Worm (Caenorhabditis elegans) whole organism, L4 larva: ENCODE measurements around the gene Y39G8B.10.

Experiments used
- D1046.2 ChIP-seq: fragments of 200-800 bp; sonication (Bioruptor generic); IDR thresholded peaks from 2 replicates; pipeline ENCODE4 v1.3.6; 2022; ENCODE audit warnings: missing genetic modification characterization, missing compliant biosample characterization
- F10B5.3 ChIP-seq: sonication (generic microtip); optimal IDR thresholded peaks from 2 replicates; lab custom pipeline; 2016; ENCODE audit warnings: mild to moderate bottlenecking, missing genetic modification characterization, missing compliant biosample characterization
- F49E8.2 ChIP-seq: sonication (generic microtip); optimal IDR thresholded peaks from 2 replicates; lab custom pipeline; 2016; ENCODE audit warnings: missing compliant biosample characterization, mild to moderate bottlenecking, missing genetic modification characterization, borderline replicate concordance
- R02D3.7 ChIP-seq: fragments of 150-350 bp; sonication (generic microtip); optimal IDR thresholded peaks from 3 replicates; lab custom pipeline; 2014; ENCODE audit warnings: missing biosample characterization, missing genetic modification characterization
- T20F7.1 ChIP-seq: fragments of 200-800 bp; sonication (Bioruptor generic); optimal IDR thresholded peaks from 2 replicates; lab custom pipeline; 2018; ENCODE audit warnings: mild to moderate bottlenecking, missing genetic modification characterization, missing compliant biosample characterization
- Y48G9A.11 ChIP-seq: fragments of 200-800 bp; sonication (Bioruptor generic); IDR thresholded peaks from 2 replicates; pipeline ENCODE4 v1.3.6; 2022; ENCODE audit warnings: missing genetic modification reagents, missing genetic modification characterization, missing compliant biosample characterization
- ZK337.2 ChIP-seq: fragments of 200-800 bp; sonication (Bioruptor generic); IDR thresholded peaks from 2 replicates; pipeline ENCODE4 v1.3.6; 2022; ENCODE audit warnings: missing genetic modification reagents, missing genetic modification characterization, missing compliant biosample characterization
- aha-1 ChIP-seq: fragments of 150-350 bp; peaks from one replicate; lab custom pipeline; 2014; ENCODE audit warnings: missing biosample characterization, missing genetic modification characterization
- arid-1 ChIP-seq: fragments of 200-800 bp; sonication (Bioruptor generic); conservative IDR thresholded peaks from 2 replicates; pipeline ENCODE4 v1.3.6; 2022; ENCODE audit warnings: missing genetic modification reagents, missing genetic modification characterization, missing compliant biosample characterization
- attf-4 ChIP-seq: sonication (generic microtip); optimal IDR thresholded peaks from 3 replicates; lab custom pipeline; 2017; ENCODE audit warnings: missing biosample characterization, missing genetic modification characterization
- ceh-20 ChIP-seq: fragments of 200-800 bp; sonication (Bioruptor generic); IDR thresholded peaks from 2 replicates; pipeline ENCODE4 v1.3.6; 2022; ENCODE audit warnings: missing genetic modification reagents, missing genetic modification characterization, missing compliant biosample characterization
- ceh-28 ChIP-seq: fragments of 150-350 bp; optimal IDR thresholded peaks from 2 replicates; lab custom pipeline; 2014; ENCODE audit warnings: missing biosample characterization, missing genetic modification reagents, missing genetic modification characterization
- ceh-32 ChIP-seq: sonication (generic microtip); optimal IDR thresholded peaks from 2 replicates; lab custom pipeline; 2016; ENCODE audit warnings: mild to moderate bottlenecking, missing genetic modification characterization, missing compliant biosample characterization; ENCODE audit not compliant: poor library complexity
- ces-1 ChIP-seq: fragments of 150-350 bp; sonication (generic microtip); optimal IDR thresholded peaks from 4 replicates; lab custom pipeline; 2014; ENCODE audit warnings: missing biosample characterization, missing genetic modification reagents, missing genetic modification characterization
- ctbp-1 ChIP-seq: fragments of 200-800 bp; sonication (Bioruptor generic); IDR thresholded peaks from 2 replicates; pipeline ENCODE4 v1.3.6; 2022; ENCODE audit warnings: missing genetic modification reagents, missing genetic modification characterization, missing compliant biosample characterization
- daf-12 ChIP-seq: fragments of 150-350 bp; optimal IDR thresholded peaks from 2 replicates; lab custom pipeline; 2014; ENCODE audit warnings: missing biosample characterization, missing genetic modification reagents, missing genetic modification characterization
- daf-19 ChIP-seq: fragments of 200-800 bp; sonication (Bioruptor generic); conservative IDR thresholded peaks from 2 replicates; pipeline ENCODE4 v1.3.6; 2022; ENCODE audit warnings: missing genetic modification characterization, missing compliant biosample characterization
- daf-8 ChIP-seq: fragments of 200-800 bp; sonication (Bioruptor generic); IDR thresholded peaks from 2 replicates; pipeline ENCODE4 v1.3.6; 2022; ENCODE audit warnings: missing genetic modification characterization, missing compliant biosample characterization
- dmd-9 ChIP-seq: fragments of 200-800 bp; sonication (Bioruptor generic); IDR thresholded peaks from 2 replicates; pipeline ENCODE4 v1.3.6; 2022; ENCODE audit warnings: missing genetic modification reagents, missing genetic modification characterization, missing compliant biosample characterization
- dpl-1 ChIP-seq: fragments of 150-350 bp; optimal IDR thresholded peaks from 2 replicates; lab custom pipeline; 2014; ENCODE audit warnings: missing biosample characterization, missing genetic modification reagents, missing genetic modification characterization
- egl-27 ChIP-seq: sonication (generic microtip); optimal IDR thresholded peaks from 3 replicates; lab custom pipeline; 2017; ENCODE audit warnings: missing biosample characterization, missing genetic modification reagents, missing genetic modification characterization
- egl-43 ChIP-seq: fragments of 200-800 bp; sonication (Bioruptor generic); IDR thresholded peaks from 2 replicates; pipeline ENCODE4 v1.3.6; 2022; ENCODE audit warnings: missing genetic modification reagents, missing genetic modification characterization, missing compliant biosample characterization
- fkh-10 ChIP-seq: fragments of 150-350 bp; optimal IDR thresholded peaks from 2 replicates; lab custom pipeline; 2014; ENCODE audit warnings: missing biosample characterization, missing genetic modification reagents, missing genetic modification characterization
- hif-1 ChIP-seq, 2 experiments: sonication (generic microtip); optimal IDR thresholded peaks; 2 replicates each; lab custom pipeline; 2016 to 2017; ENCODE audit warnings: missing compliant biosample characterization in 2 of 2, missing genetic modification characterization in 2 of 2, missing genetic modification reagents in 2 of 2, missing genotype in 2 of 2, mild to moderate bottlenecking in 1 of 2
- hlh-11 ChIP-seq: fragments of 200-800 bp; sonication (Bioruptor generic); optimal IDR thresholded peaks from 2 replicates; lab custom pipeline; 2018; ENCODE audit warnings: mild to moderate bottlenecking, missing genetic modification characterization, missing compliant biosample characterization
- hmg-1.1 ChIP-seq: fragments of 200-800 bp; sonication (Bioruptor generic); IDR thresholded peaks from 2 replicates; pipeline ENCODE4 v1.3.6; 2022; ENCODE audit warnings: missing genetic modification reagents, missing genetic modification characterization, missing compliant biosample characterization
- lim-7 ChIP-seq: fragments of 200-800 bp; sonication (Bioruptor generic); IDR thresholded peaks from 2 replicates; pipeline ENCODE4 v1.3.6; 2022; ENCODE audit warnings: missing genetic modification characterization, missing compliant biosample characterization
- lin-1 ChIP-seq: fragments of 200-800 bp; sonication (Bioruptor generic); IDR thresholded peaks from 2 replicates; pipeline ENCODE4 v1.3.6; 2022; ENCODE audit warnings: missing genetic modification reagents, missing genetic modification characterization, missing compliant biosample characterization
- lin-15B ChIP-seq: fragments of 150-350 bp; sonication (generic microtip); optimal IDR thresholded peaks from 3 replicates; lab custom pipeline; 2014; ENCODE audit warnings: missing biosample characterization, missing genetic modification characterization
- lsy-2 ChIP-seq, 2 experiments: fragments of 150-350 bp in 1 of 2; sonication (generic microtip) in 1 of 2; optimal IDR thresholded peaks; 2 replicates each; lab custom pipeline; 2014 to 2017; ENCODE audit warnings: missing biosample characterization in 2 of 2, missing genetic modification characterization in 2 of 2
- nhr-10 ChIP-seq: fragments of 150-350 bp; optimal IDR thresholded peaks from 2 replicates; lab custom pipeline; 2014; ENCODE audit warnings: missing biosample characterization, missing genetic modification characterization
- nhr-102 ChIP-seq: sonication (generic microtip); optimal IDR thresholded peaks from 2 replicates; lab custom pipeline; 2016; ENCODE audit warnings: mild to moderate bottlenecking, missing genetic modification characterization, moderate library complexity, missing compliant biosample characterization
- nhr-111 ChIP-seq: fragments of 200-800 bp; sonication (Bioruptor generic); optimal IDR thresholded peaks from 2 replicates; lab custom pipeline; 2018; ENCODE audit warnings: mild to moderate bottlenecking, missing genetic modification characterization, missing compliant biosample characterization
- nhr-25 ChIP-seq: sonication (generic microtip); optimal IDR thresholded peaks from 2 replicates; lab custom pipeline; 2017; ENCODE audit warnings: missing genetic modification characterization, mild to moderate bottlenecking, missing compliant biosample characterization, antibody characterized with exemption, moderate library complexity, borderline replicate concordance; ENCODE audit not compliant: insufficient read depth
- nhr-28 ChIP-seq: fragments of 150-350 bp; optimal IDR thresholded peaks from 2 replicates; lab custom pipeline; 2014; ENCODE audit warnings: missing biosample characterization, missing genetic modification characterization
- nhr-41 ChIP-seq: fragments of 200-800 bp; sonication (Bioruptor generic); IDR thresholded peaks from 2 replicates; pipeline ENCODE4 v1.3.6; 2022; ENCODE audit warnings: missing genetic modification reagents, missing genetic modification characterization, missing compliant biosample characterization
- nhr-42 ChIP-seq: fragments of 200-800 bp; sonication (Bioruptor generic); IDR thresholded peaks from 2 replicates; pipeline ENCODE4 v1.3.6; 2022; ENCODE audit warnings: missing genetic modification characterization, missing compliant biosample characterization
- nhr-6 ChIP-seq: fragments of 150-350 bp; optimal IDR thresholded peaks from 2 replicates; lab custom pipeline; 2014; ENCODE audit warnings: missing biosample characterization, missing genetic modification characterization
- nhr-77 ChIP-seq: fragments of 150-350 bp; optimal IDR thresholded peaks from 2 replicates; lab custom pipeline; 2014; ENCODE audit warnings: missing biosample characterization, missing genetic modification characterization
- php-3 ChIP-seq: fragments of 200-800 bp; sonication (Bioruptor generic); IDR thresholded peaks from 2 replicates; pipeline ENCODE4 v1.3.6; 2022; ENCODE audit warnings: missing genetic modification reagents, missing genetic modification characterization, missing compliant biosample characterization
- pqm-1 ChIP-seq: sonication (generic microtip); optimal IDR thresholded peaks from 2 replicates; lab custom pipeline; 2017; ENCODE audit warnings: missing biosample characterization, missing genetic modification characterization
- rbr-2 ChIP-seq: sonication (generic microtip); optimal IDR thresholded peaks from 2 replicates; lab custom pipeline; 2016; ENCODE audit warnings: missing genotype, missing genetic modification characterization, missing compliant biosample characterization
- skn-1 ChIP-seq: fragments of 150-350 bp; optimal IDR thresholded peaks from 2 replicates; lab custom pipeline; 2014; ENCODE audit warnings: missing biosample characterization, missing genetic modification characterization
- snpc-1.2 ChIP-seq: fragments of 200-800 bp; sonication (Bioruptor generic); IDR thresholded peaks from 2 replicates; pipeline ENCODE4 v1.3.6; 2022; ENCODE audit warnings: missing genetic modification reagents, missing genetic modification characterization, missing compliant biosample characterization
- snpc-4 ChIP-seq: fragments of 150-350 bp; optimal IDR thresholded peaks from 2 replicates; lab custom pipeline; 2014; ENCODE audit warnings: missing biosample characterization, missing genetic modification characterization
- spr-1 ChIP-seq: sonication (generic microtip); optimal IDR thresholded peaks from 2 replicates; lab custom pipeline; 2016; ENCODE audit warnings: mild to moderate bottlenecking, missing genetic modification characterization, missing compliant biosample characterization
- spr-3 ChIP-seq: fragments of 200-800 bp; sonication (Bioruptor generic); optimal IDR thresholded peaks from 2 replicates; lab custom pipeline; 2018; ENCODE audit warnings: mild to moderate bottlenecking, missing genetic modification characterization, missing compliant biosample characterization
- unc-62 ChIP-seq, 3 experiments: fragments of 150-350 bp in 1 of 3; sonication (generic microtip); optimal IDR thresholded peaks in 2 of 3; peaks in 1 of 3; 1 replicate in 1 of 3; 2 replicates in 2 of 3; lab custom pipeline; 2014 to 2017; ENCODE audit warnings: missing biosample characterization in 3 of 3, missing genetic modification characterization in 3 of 3, missing genetic modification reagents in 3 of 3, missing genotype in 1 of 3
- vab-7 ChIP-seq: fragments of 200-800 bp; sonication (Bioruptor generic); IDR thresholded peaks from 2 replicates; pipeline ENCODE4 v1.3.6; 2022; ENCODE audit warnings: missing genetic modification reagents, missing genetic modification characterization, missing compliant biosample characterization
- zip-11 ChIP-seq: fragments of 200-800 bp; sonication (Bioruptor generic); IDR thresholded peaks from 2 replicates; pipeline ENCODE4 v1.3.6; 2022; ENCODE audit warnings: missing genetic modification characterization, missing compliant biosample characterization
- zip-2 ChIP-seq: fragments of 150-350 bp; optimal IDR thresholded peaks from 2 replicates; lab custom pipeline; 2014; ENCODE audit warnings: missing biosample characterization, missing genetic modification characterization
- ztf-11 ChIP-seq: fragments of 150-350 bp; optimal IDR thresholded peaks from 2 replicates; lab custom pipeline; 2014; ENCODE audit warnings: missing biosample characterization, missing genetic modification characterization

Gene Y39G8B.10

DNA sequence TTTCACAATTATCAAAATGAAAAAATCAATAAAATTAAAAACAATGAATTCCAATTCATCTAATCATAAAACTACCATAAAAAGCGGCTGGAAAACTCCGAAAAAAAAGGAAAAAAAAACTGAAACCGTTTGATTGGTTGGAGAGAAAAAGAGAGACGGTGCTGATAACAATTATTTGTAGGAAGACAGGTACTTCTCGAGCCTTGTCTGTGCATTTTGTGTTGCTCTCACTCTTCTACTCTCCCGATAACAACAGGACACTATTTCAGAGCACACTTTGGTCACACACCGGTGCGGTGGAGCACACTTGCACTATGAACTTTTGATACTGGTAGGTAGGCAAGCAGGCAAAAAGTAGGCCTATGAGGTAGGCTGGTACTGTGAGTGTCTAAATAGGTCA, 26.4 kb downstream of the Y39G8B.10 start (continued):
- TF ChIP-seq snpc-4 (no peak), daf-8 (no peak), nhr-77 (tag; lab: Kevin White, UChicago) (peak; percentile 99), ceh-20 (GFP tag; lab: Robert Waterston, UW) (no peak), lsy-2 (tag; optimal IDR thresholded peaks at IDR 0.05; lab: Kevin White, UChicago) (peak in 1 of 2 experiments; percentile 48), arid-1 (GFP tag; lab: Robert Waterston, UW) (no peak), ZK337.2 (GFP tag; lab: Robert Waterston, UW) (no peak), snpc-1.2 (no peak), egl-43 (GFP tag; lab: Robert Waterston, UW) (no peak), lin-1 (peak; percentile 41; the same call in 1 of the 2 replicates), nhr-111 (GFP tag; lab: Kevin White, UChicago) (no peak), vab-7 (GFP tag; lab: Robert Waterston, UW) (no peak), spr-1 (tag; lab: Kevin White, UChicago) (no peak), aha-1 (tag; lab: Kevin White, UChicago) (peak; percentile 64), dpl-1 (GFP tag; lab: Kevin White, UChicago) (no peak), pqm-1 (tag; lab: Kevin White, UChicago) (peak; percentile 93), R02D3.7 (tag; lab: Kevin White, UChicago) (no peak), D1046.2 (GFP tag; lab: Robert Waterston, UW) (no peak), F49E8.2 (tag; lab: Kevin White, UChicago) (no peak), nhr-10 (tag; lab: Kevin White, UChicago) (no peak), lim-7 (GFP tag; lab: Robert Waterston, UW) (no peak), php-3 (peak; percentile 86), F10B5.3 (tag; lab: Kevin White, UChicago) (no peak), zip-2 (tag; lab: Kevin White, UChicago) (no peak), egl-27 (tag; lab: Kevin White, UChicago) (no peak), T20F7.1 (no peak), ctbp-1 (GFP tag; lab: Robert Waterston, UW) (no peak), Y48G9A.11 (no peak), nhr-102 (tag; lab: Kevin White, UChicago) (peak; percentile 90), fkh-10 (GFP tag; lab: Kevin White, UChicago) (no peak), attf-4 (tag; lab: Kevin White, UChicago) (no peak), dmd-9 (no peak), ceh-32 (tag; lab: Kevin White, UChicago) (no peak), hif-1 (tag; optimal IDR thresholded peaks at IDR 0.05; lab: Kevin White, UChicago) (peak in 1 of 2 experiments; percentile 54), nhr-41 (GFP tag; lab: Robert Waterston, UW) (no peak), daf-12 (tag; lab: Kevin White, UChicago) (no peak), ztf-11 (no peak), spr-3 (GFP tag; lab: Kevin White, UChicago) (no peak), daf-19 (GFP tag; lab: Robert Waterston, UW) (no peak), hmg-1.1 (GFP tag; lab: Robert Waterston, UW) (no peak), nhr-6 (tag; lab: Kevin White, UChicago) (no peak), zip-11 (no peak), nhr-42 (GFP tag; lab: Robert Waterston, UW) (peak; percentile 51; the same call in 1 of the 2 replicates), rbr-2 (tag; lab: Kevin White, UChicago) (no peak), hlh-11 (tag; lab: Kevin White, UChicago) (peak; percentile 84), ceh-28 (tag; lab: Kevin White, UChicago) (no peak), unc-62 (GFP tag; optimal IDR thresholded peaks at IDR 0.05 in 1 of 2; lab: Kevin White, UChicago) (peak in 1 of 2 experiments; percentile 42), unc-62 (tag; optimal IDR thresholded peaks at IDR 0.05; lab: Kevin White, UChicago) (no peak), nhr-25 (tag; lab: Kevin White, UChicago) (no peak), skn-1 (tag; lab: Kevin White, UChicago) (no peak), nhr-28 (tag; lab: Kevin White, UChicago) (peak; percentile 99), ces-1 (no peak), lin-15B (no peak)
